Worm (Caenorhabditis elegans): Measurements from ENCODE around the gene F23H11.4.

DNA sequence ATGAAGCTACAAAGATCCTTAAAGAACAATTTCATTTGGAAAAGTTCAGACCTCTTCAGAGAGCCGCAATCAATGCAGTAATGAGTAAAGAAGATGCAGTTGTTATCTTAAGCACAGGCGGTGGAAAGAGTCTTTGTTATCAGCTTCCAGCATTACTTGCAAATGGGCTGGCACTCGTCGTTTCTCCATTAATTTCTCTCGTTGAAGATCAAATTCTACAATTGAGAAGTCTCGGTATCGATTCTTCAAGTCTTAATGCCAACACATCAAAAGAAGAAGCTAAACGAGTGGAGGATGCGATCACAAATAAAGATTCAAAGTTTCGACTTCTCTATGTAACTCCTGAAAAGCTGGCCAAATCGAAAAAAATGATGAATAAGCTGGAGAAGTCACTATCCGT, 50.4 kb downstream of the F23H11.4 start:
- TF ChIP-seq ama-1 (optimal IDR thresholded peaks at IDR 0.05): no peak
- no peak for TF ChIP-seq unc-39 (tag; optimal IDR thresholded peaks at IDR 0.05)
- TF ChIP-seq snpc-4 (tag; optimal IDR thresholded peaks at IDR 0.05): no peak
- no peak for TF ChIP-seq unc-62 (GFP tag; optimal IDR thresholded peaks at IDR 0.05)
- TF ChIP-seq zag-1 (tag; optimal IDR thresholded peaks at IDR 0.05): no peak
- no peak for TF ChIP-seq crh-2 (tag; optimal IDR thresholded peaks at IDR 0.05)
- no peak for TF ChIP-seq elt-1 (tag; optimal IDR thresholded peaks at IDR 0.05)
- no peak for TF ChIP-seq nhr-11 (tag; optimal IDR thresholded peaks at IDR 0.05)
- TF ChIP-seq R02D3.7 (tag; optimal IDR thresholded peaks at IDR 0.05): no peak
- TF ChIP-seq dmd-4 (tag; optimal IDR thresholded peaks at IDR 0.05): no peak
- no peak for TF ChIP-seq ceh-82 (tag; optimal IDR thresholded peaks at IDR 0.05)

Data from whole organism, L2 larva.